Fruit fly (Drosophila melanogaster) whole organism, pupa: ENCODE results near the gene CG17272.

Experiments
- CG10348 ChIP-seq: fragments of 200-800 bp; sonication (Bioruptor generic); IDR thresholded peaks from 2 replicates; pipeline ENCODE4 v1.3.6; 2022; ENCODE audit warnings: missing biosample characterization, missing genetic modification characterization
- CG15710 ChIP-seq: fragments of 200-800 bp; sonication (Bioruptor generic); optimal IDR thresholded peaks from 2 replicates; lab custom pipeline; 2018; ENCODE audit warnings: missing biosample characterization, mild to moderate bottlenecking, missing genetic modification characterization, moderate library complexity
- CG17806 ChIP-seq: fragments of 200-800 bp; sonication (Bioruptor generic); optimal IDR thresholded peaks from 2 replicates; lab custom pipeline; 2018; ENCODE audit warnings: missing biosample characterization, mild to moderate bottlenecking, missing genetic modification characterization, moderate library complexity
- CG8301 ChIP-seq: fragments of 200-800 bp; sonication (Bioruptor generic); optimal IDR thresholded peaks from 2 replicates; lab custom pipeline; 2018; ENCODE audit warnings: missing biosample characterization, mild to moderate bottlenecking, missing genetic modification characterization
- Pif1A ChIP-seq: fragments of 200-800 bp; sonication (Bioruptor generic); optimal IDR thresholded peaks from 3 replicates; lab custom pipeline; 2016; ENCODE audit warnings: missing biosample characterization, missing genetic modification characterization

DNA sequence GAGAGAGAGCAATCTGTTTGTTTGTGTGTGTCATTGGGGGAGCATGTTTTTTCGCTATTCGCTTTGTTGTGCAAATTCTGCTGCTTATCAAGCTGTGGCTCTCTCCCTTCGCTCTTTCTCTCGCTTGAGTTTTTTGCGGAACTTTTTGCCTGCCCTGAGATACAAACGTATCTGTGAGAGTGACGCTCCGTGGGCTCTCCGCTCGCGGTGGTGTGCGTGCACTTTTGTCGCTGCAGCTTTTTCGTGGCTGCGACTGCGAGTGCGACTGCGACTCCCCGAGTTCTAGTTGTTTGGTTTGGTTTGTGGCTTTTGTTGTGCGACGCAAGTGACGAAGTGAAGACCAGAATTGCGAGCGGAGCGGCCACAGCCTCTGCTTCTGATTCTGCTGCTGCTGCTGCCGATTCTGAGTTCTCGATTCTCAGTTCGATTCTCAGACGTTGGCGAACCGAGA is 41.4 kb downstream of the CG17272 start:
- no peak for TF ChIP-seq CG8301 (tag; lab: Kevin White, UChicago)
- TF ChIP-seq CG17806 (tag; lab: Kevin White, UChicago): no peak
- TF ChIP-seq CG10348 (GFP tag; lab: Robert Waterston, UW): no peak
- no peak for TF ChIP-seq CG15710
- no peak for TF ChIP-seq Pif1A
